Worm (Caenorhabditis elegans) whole organism, mixed stage, embryonic: ENCODE data around the gene E01G4.3.

Experiments
- M03D4.4 ChIP-seq: sonication (generic microtip); optimal IDR thresholded peaks from 2 replicates; lab custom pipeline; 2017; ENCODE audit warnings: mild to moderate bottlenecking, missing genetic modification characterization, missing compliant biosample characterization
- bed-3 ChIP-seq: fragments of 200-800 bp; sonication (Bioruptor generic); optimal IDR thresholded peaks from 3 replicates; lab custom pipeline; 2018; ENCODE audit warnings: mild to moderate bottlenecking, missing genetic modification characterization, moderate library complexity, missing compliant biosample characterization
- blmp-1 ChIP-seq: fragments of 150-350 bp; optimal IDR thresholded peaks from 2 replicates; lab custom pipeline; 2014; ENCODE audit warnings: missing biosample characterization, missing genetic modification characterization
- ceh-43 ChIP-seq: fragments of 200-800 bp; sonication (Bioruptor generic); optimal IDR thresholded peaks from 2 replicates; lab custom pipeline; 2018; ENCODE audit warnings: mild to moderate bottlenecking, missing genetic modification characterization, moderate library complexity, missing compliant biosample characterization
- ceh-83 ChIP-seq: fragments of 200-800 bp; sonication (Bioruptor generic); optimal IDR thresholded peaks from 2 replicates; lab custom pipeline; 2018; ENCODE audit warnings: mild to moderate bottlenecking, missing genetic modification characterization, missing compliant biosample characterization
- ces-1 ChIP-seq: fragments of 150-350 bp; optimal IDR thresholded peaks from 2 replicates; lab custom pipeline; 2014; ENCODE audit warnings: missing biosample characterization, missing genetic modification reagents, missing genetic modification characterization
- cnd-1 ChIP-seq: fragments of 200-800 bp; sonication (Bioruptor generic); optimal IDR thresholded peaks from 2 replicates; lab custom pipeline; 2018; ENCODE audit warnings: mild to moderate bottlenecking, missing genetic modification characterization, missing compliant biosample characterization
- drap-1 ChIP-seq: fragments of 200-800 bp; sonication (Bioruptor generic); optimal IDR thresholded peaks from 3 replicates; lab custom pipeline; 2018; ENCODE audit warnings: mild to moderate bottlenecking, missing genetic modification characterization, missing compliant biosample characterization
- elt-1 ChIP-seq: sonication (generic microtip); optimal IDR thresholded peaks from 2 replicates; lab custom pipeline; 2017; ENCODE audit warnings: missing genetic modification characterization, mild to moderate bottlenecking, missing compliant biosample characterization, antibody characterized with exemption, moderate library complexity, borderline replicate concordance; ENCODE audit not compliant: insufficient read depth
- flh-1 ChIP-seq: fragments of 200-800 bp; sonication (Bioruptor generic); optimal IDR thresholded peaks from 2 replicates; lab custom pipeline; 2018; ENCODE audit warnings: mild to moderate bottlenecking, missing genetic modification characterization, moderate library complexity, missing compliant biosample characterization
- ham-2 ChIP-seq: fragments of 200-800 bp; sonication (Bioruptor generic); optimal IDR thresholded peaks from 2 replicates; lab custom pipeline; 2018; ENCODE audit warnings: mild to moderate bottlenecking, missing genetic modification characterization, missing compliant biosample characterization
- hlh-1 ChIP-seq: fragments of 150-350 bp; optimal IDR thresholded peaks from 2 replicates; lab custom pipeline; 2014; ENCODE audit warnings: missing biosample characterization, missing genetic modification reagents, missing genetic modification characterization
- lin-13 ChIP-seq: fragments of 150-350 bp; optimal IDR thresholded peaks from 2 replicates; lab custom pipeline; 2014; ENCODE audit warnings: missing biosample characterization, missing genetic modification characterization
- lin-32 ChIP-seq: fragments of 200-800 bp; sonication (Bioruptor generic); optimal IDR thresholded peaks from 2 replicates; lab custom pipeline; 2018; ENCODE audit warnings: mild to moderate bottlenecking, missing genetic modification characterization, missing compliant biosample characterization
- lsy-2 ChIP-seq: fragments of 150-350 bp; optimal IDR thresholded peaks from 2 replicates; lab custom pipeline; 2014; ENCODE audit warnings: missing biosample characterization, missing genetic modification characterization
- mep-1 ChIP-seq: fragments of 150-350 bp; optimal IDR thresholded peaks from 2 replicates; lab custom pipeline; 2017; ENCODE audit warnings: missing biosample characterization, missing genetic modification reagents, missing genetic modification characterization, inconsistent platforms
- mls-2 ChIP-seq: sonication (generic microtip); optimal IDR thresholded peaks from 2 replicates; lab custom pipeline; 2016; ENCODE audit warnings: mild to moderate bottlenecking, missing genetic modification characterization, moderate library complexity, missing compliant biosample characterization
- nhr-12 ChIP-seq: fragments of 150-350 bp; optimal IDR thresholded peaks from 2 replicates; lab custom pipeline; 2014; ENCODE audit warnings: missing biosample characterization, missing genetic modification characterization
- nhr-2 ChIP-seq: fragments of 150-350 bp; optimal IDR thresholded peaks from 2 replicates; lab custom pipeline; 2014; ENCODE audit warnings: missing biosample characterization, missing genetic modification characterization
- nhr-28 ChIP-seq: fragments of 150-350 bp; optimal IDR thresholded peaks from 2 replicates; lab custom pipeline; 2014; ENCODE audit warnings: missing biosample characterization, missing genetic modification characterization
- nhr-76 ChIP-seq: sonication (generic microtip); optimal IDR thresholded peaks from 2 replicates; lab custom pipeline; 2017; ENCODE audit warnings: missing biosample characterization, missing genetic modification characterization
- pha-4 ChIP-seq: fragments of 150-350 bp; optimal IDR thresholded peaks from 2 replicates; lab custom pipeline; 2018; ENCODE audit warnings: missing biosample characterization, missing genetic modification reagents, missing genetic modification characterization
- sem-2 ChIP-seq: fragments of 200-800 bp; sonication (Bioruptor generic); optimal IDR thresholded peaks from 2 replicates; lab custom pipeline; 2018; ENCODE audit warnings: mild to moderate bottlenecking, missing genetic modification characterization, missing compliant biosample characterization
- snpc-4 ChIP-seq: fragments of 150-350 bp; optimal IDR thresholded peaks from 2 replicates; lab custom pipeline; 2014; ENCODE audit warnings: missing biosample characterization, missing genetic modification characterization
- sptf-1 ChIP-seq: sonication (generic microtip); optimal IDR thresholded peaks from 2 replicates; lab custom pipeline; 2017; ENCODE audit warnings: mild to moderate bottlenecking, missing genetic modification characterization, moderate library complexity, missing compliant biosample characterization
- tbx-8 ChIP-seq: fragments of 200-800 bp; sonication (Bioruptor generic); optimal IDR thresholded peaks from 2 replicates; lab custom pipeline; 2018; ENCODE audit warnings: mild to moderate bottlenecking, missing genetic modification characterization, moderate library complexity, missing compliant biosample characterization
- unc-120 ChIP-seq: sonication (generic microtip); optimal IDR thresholded peaks from 2 replicates; lab custom pipeline; 2017; ENCODE audit warnings: missing genetic modification characterization, missing compliant biosample characterization; ENCODE audit not compliant: poor library complexity, severe bottlenecking
- unc-39 ChIP-seq: fragments of 150-350 bp; optimal IDR thresholded peaks from 2 replicates; lab custom pipeline; 2014; ENCODE audit warnings: missing biosample characterization, missing genetic modification characterization
- unc-62 ChIP-seq: fragments of 150-350 bp; optimal IDR thresholded peaks from 2 replicates; lab custom pipeline; 2014; ENCODE audit warnings: missing biosample characterization, missing genetic modification reagents, missing genetic modification characterization
- zip-8 ChIP-seq: fragments of 150-350 bp; optimal IDR thresholded peaks from 2 replicates; lab custom pipeline; 2014; ENCODE audit warnings: missing biosample characterization, missing genetic modification characterization

E01G4.3 gene

ce11 chrII:13507535-13507934 lies 38.1 kb upstream of the E01G4.3 start, which contains the start of gene nep-17:
nep-17 (plus strand) TSS chrII:13507819.
- no peak for TF ChIP-seq ceh-83 (GFP tag; lab: Kevin White, UChicago)
- TF ChIP-seq unc-39 (tag; lab: Kevin White, UChicago) = no peak

ce11 chrII:13505977-13506568 lies 36.7 kb upstream of the E01G4.3 start:
- TF ChIP-seq zip-8 (tag; lab: Kevin White, UChicago) (no peak), pha-4 (tag; lab: Kevin White, UChicago) (no peak), snpc-4 (tag; lab: Kevin White, UChicago) (no peak), elt-1 (tag; lab: Kevin White, UChicago) (no peak), sem-2 (GFP tag; lab: Kevin White, UChicago) (no peak), lin-13 (no peak), unc-120 (tag; lab: Kevin White, UChicago) (no peak), mep-1 (tag; lab: Kevin White, UChicago) (no peak), lsy-2 (tag; lab: Kevin White, UChicago) (no peak), nhr-12 (tag; lab: Kevin White, UChicago) (no peak), ham-2 (no peak), ceh-43 (no peak), mls-2 (no peak), ceh-83 (GFP tag; lab: Kevin White, UChicago) (no peak), ces-1 (GFP tag; lab: Kevin White, UChicago) (no peak), unc-62 (GFP tag; lab: Kevin White, UChicago) (no peak), lin-32 (GFP tag; lab: Kevin White, UChicago) (no peak), nhr-2 (no peak), nhr-76 (tag; lab: Kevin White, UChicago) (no peak)

- TF ChIP-seq unc-62 (GFP tag; lab: Kevin White, UChicago) = no peak
- no peak for TF ChIP-seq cnd-1 (tag; lab: Kevin White, UChicago)
- TF ChIP-seq flh-1 (GFP tag; lab: Kevin White, UChicago) = no peak
- TF ChIP-seq sem-2 (GFP tag; lab: Kevin White, UChicago) = no peak
- no peak for TF ChIP-seq lsy-2 (tag; lab: Kevin White, UChicago)
- no peak for TF ChIP-seq sptf-1
- TF ChIP-seq M03D4.4 (tag; lab: Kevin White, UChicago) = no peak
- TF ChIP-seq lin-13 = no peak
- no peak for TF ChIP-seq blmp-1 (tag; lab: Kevin White, UChicago)
- TF ChIP-seq drap-1 (GFP tag; lab: Kevin White, UChicago) = no peak
- no peak for TF ChIP-seq nhr-28 (tag; lab: Kevin White, UChicago)
- no peak for TF ChIP-seq unc-39 (tag; lab: Kevin White, UChicago)
- no peak for TF ChIP-seq nhr-12 (tag; lab: Kevin White, UChicago)
- no peak for TF ChIP-seq bed-3 (GFP tag; lab: Kevin White, UChicago)
- TF ChIP-seq hlh-1 = no peak
- TF ChIP-seq tbx-8 (GFP tag; lab: Kevin White, UChicago) = no peak
- no peak for TF ChIP-seq ces-1 (GFP tag; lab: Kevin White, UChicago)
- no peak for TF ChIP-seq elt-1 (tag; lab: Kevin White, UChicago)
- no peak for TF ChIP-seq ceh-83 (GFP tag; lab: Kevin White, UChicago)
- no peak for TF ChIP-seq unc-120 (tag; lab: Kevin White, UChicago)
These were observed 36.0 kb upstream of the E01G4.3 start for ce11 chrII:13505386-13505785.

- no peak for TF ChIP-seq cnd-1 (tag; lab: Kevin White, UChicago)
- no peak for TF ChIP-seq nhr-76 (tag; lab: Kevin White, UChicago)
- no peak for TF ChIP-seq ces-1 (GFP tag; lab: Kevin White, UChicago)
- no peak for TF ChIP-seq drap-1 (GFP tag; lab: Kevin White, UChicago)
- TF ChIP-seq ham-2 = no peak
- TF ChIP-seq blmp-1 (tag; lab: Kevin White, UChicago) = no peak
- TF ChIP-seq lin-13 = no peak
- TF ChIP-seq mep-1 (tag; lab: Kevin White, UChicago) = no peak
- TF ChIP-seq bed-3 (GFP tag; lab: Kevin White, UChicago) = no peak
- TF ChIP-seq mls-2 = no peak
- no peak for TF ChIP-seq elt-1 (tag; lab: Kevin White, UChicago)
These were observed 34.3 kb upstream of the E01G4.3 start, which contains the start of gene F54F11.1 for ce11 chrII:13503653-13504052. F54F11.1 (plus strand) TSS chrII:13503953.
